Fruit fly (Drosophila melanogaster) whole organism, wandering third instar larva: ENCODE results near the gene CG31100.

Experiments
- Abd-B ChIP-seq: fragments of >200 bp; optimal IDR thresholded peaks from 2 replicates; lab custom pipeline; 2017; ENCODE audit warnings: missing biosample characterization, missing genetic modification characterization
- CG32264 ChIP-seq: fragments of 200-800 bp; sonication (Bioruptor generic); optimal IDR thresholded peaks from 2 replicates; lab custom pipeline; 2016; ENCODE audit warnings: missing biosample characterization, missing genetic modification characterization
- CG9705 ChIP-seq: fragments of 200-800 bp; sonication (Bioruptor generic); optimal IDR thresholded peaks from 2 replicates; lab custom pipeline; 2018; ENCODE audit warnings: missing biosample characterization, mild to moderate bottlenecking, missing genetic modification characterization
- CrebA ChIP-seq: fragments of 200-800 bp; sonication (Bioruptor generic); optimal IDR thresholded peaks from 2 replicates; lab custom pipeline; 2016; ENCODE audit warnings: missing biosample characterization, mild to moderate bottlenecking, missing genetic modification characterization, borderline replicate concordance
- Dfd ChIP-seq: fragments of >200 bp; optimal IDR thresholded peaks from 2 replicates; lab custom pipeline; 2017; ENCODE audit warnings: missing biosample characterization, missing genetic modification characterization
- Dif ChIP-seq: fragments of 200-275, 200-300 bp; sonication (Bioruptor generic); optimal IDR thresholded peaks from 2 replicates; lab custom pipeline; 2018; ENCODE audit warnings: missing biosample characterization, missing genetic modification characterization; ENCODE audit not compliant: partially characterized antibody
- GATAd ChIP-seq: sonication (Bioruptor generic); optimal IDR thresholded peaks from 2 replicates; lab custom pipeline; 2016; ENCODE audit warnings: missing biosample characterization, missing genetic modification characterization
- HLH106 ChIP-seq: fragments of 200-800 bp; optimal IDR thresholded peaks from 3 replicates; lab custom pipeline; 2019; ENCODE audit warnings: missing biosample characterization, mild to moderate bottlenecking, missing genetic modification characterization, moderate library complexity
- Hnf4 ChIP-seq: fragments of 200-800 bp; sonication (Bioruptor generic); optimal IDR thresholded peaks from 2 replicates; lab custom pipeline; 2016; ENCODE audit warnings: missing biosample characterization, mild to moderate bottlenecking, missing genetic modification characterization
- Hr78 ChIP-seq: fragments of >200 bp; optimal IDR thresholded peaks from 2 replicates; lab custom pipeline; 2017; ENCODE audit warnings: missing biosample characterization, missing genetic modification characterization
- Hr83 ChIP-seq: fragments of 200-300 bp; sonication (Bioruptor generic); optimal IDR thresholded peaks from 2 replicates; lab custom pipeline; 2016; ENCODE audit warnings: missing biosample characterization, mild to moderate bottlenecking, missing genetic modification characterization, moderate library complexity; ENCODE audit not compliant: poor library complexity, severe bottlenecking
- Jra ChIP-seq: sonication (Bioruptor generic); optimal IDR thresholded peaks from 2 replicates; lab custom pipeline; 2016; ENCODE audit warnings: missing biosample characterization, missing genetic modification characterization
- Mio ChIP-seq: sonication (Bioruptor generic); optimal IDR thresholded peaks from 2 replicates; lab custom pipeline; 2016; ENCODE audit warnings: missing biosample characterization, missing genetic modification characterization
- Myc ChIP-seq: fragments of >200 bp; optimal IDR thresholded peaks from 2 replicates; lab custom pipeline; 2017
- N ChIP-seq: fragments of >200 bp; optimal IDR thresholded peaks from 2 replicates; lab custom pipeline; 2018; ENCODE audit warnings: missing biosample characterization, missing external identifiers, missing genetic modification characterization
- OdsH ChIP-seq: fragments of 200-800 bp; sonication (Bioruptor generic); optimal IDR thresholded peaks from 2 replicates; lab custom pipeline; 2016; ENCODE audit warnings: missing biosample characterization, mild to moderate bottlenecking, missing genetic modification characterization
- Rel ChIP-seq, 2 experiments: fragments of 200-800 bp; sonication (Bioruptor generic) in 1 of 2; optimal IDR thresholded peaks; 2 replicates in 1 of 2; 3 replicates in 1 of 2; lab custom pipeline; 2016 to 2019; ENCODE audit warnings: mild to moderate bottlenecking in 2 of 2, missing biosample characterization in 2 of 2, missing genetic modification characterization in 2 of 2, moderate library complexity in 1 of 2
- Sp1 ChIP-seq: fragments of 200-800 bp; sonication (Bioruptor generic); optimal IDR thresholded peaks from 3 replicates; lab custom pipeline; 2019; ENCODE audit warnings: missing biosample characterization, mild to moderate bottlenecking, missing genetic modification characterization, moderate library complexity
- br ChIP-seq: fragments of 200-800 bp; sonication (Bioruptor generic); optimal IDR thresholded peaks from 2 replicates; lab custom pipeline; 2016; ENCODE audit warnings: missing biosample characterization, missing genetic modification characterization
- brk ChIP-seq: fragments of 200-800 bp; sonication (Bioruptor generic); optimal IDR thresholded peaks from 2 replicates; lab custom pipeline; 2016; ENCODE audit warnings: missing biosample characterization, mild to moderate bottlenecking, missing genetic modification characterization
- dl ChIP-seq, 2 experiments: fragments of 175-275, 200-275 bp in 1 of 2; fragments of 200-275 bp in 1 of 2; sonication (Bioruptor generic); optimal IDR thresholded peaks; lab custom pipeline; 2018; ENCODE audit warnings: mild to moderate bottlenecking in 2 of 2, missing biosample characterization in 2 of 2, missing genetic modification characterization in 2 of 2, moderate library complexity in 2 of 2; ENCODE audit not compliant: partially characterized antibody in 2 of 2, insufficient read depth in 1 of 2
- dmrt93B ChIP-seq: fragments of 200-800 bp; sonication (Bioruptor generic); optimal IDR thresholded peaks from 2 replicates; lab custom pipeline; 2018; ENCODE audit warnings: missing biosample characterization, mild to moderate bottlenecking, missing genetic modification characterization
- dsf ChIP-seq: sonication (Bioruptor generic); optimal IDR thresholded peaks from 2 replicates; lab custom pipeline; 2016; ENCODE audit warnings: missing biosample characterization, missing genetic modification characterization, borderline replicate concordance
- ey ChIP-seq: fragments of 200-800 bp; sonication (Bioruptor generic); optimal IDR thresholded peaks from 2 replicates; lab custom pipeline; 2016; ENCODE audit warnings: missing biosample characterization, missing genetic modification characterization
- foxo ChIP-seq, 2 experiments: fragments of 200-800 bp; sonication (Bioruptor generic); optimal IDR thresholded peaks; 2 replicates in 1 of 2; 3 replicates in 1 of 2; lab custom pipeline; 2016 to 2017; ENCODE audit warnings: missing biosample characterization in 2 of 2, missing genetic modification characterization in 2 of 2
- fru ChIP-seq: fragments of 200-800 bp; sonication (Bioruptor generic); optimal IDR thresholded peaks from 3 replicates; lab custom pipeline; 2016; ENCODE audit warnings: missing biosample characterization, mild to moderate bottlenecking, missing genetic modification characterization
- jim ChIP-seq: fragments of 175-275, 200-325 bp; sonication (Bioruptor generic); optimal IDR thresholded peaks from 2 replicates; lab custom pipeline; 2016; ENCODE audit warnings: missing biosample characterization, mild to moderate bottlenecking, missing genetic modification characterization
- lola ChIP-seq: fragments of >200 bp; optimal IDR thresholded peaks from 2 replicates; lab custom pipeline; 2017; ENCODE audit warnings: missing biosample characterization, missing genetic modification characterization
- pan ChIP-seq: fragments of >200 bp; optimal IDR thresholded peaks from 2 replicates; lab custom pipeline; 2017
- psq ChIP-seq: fragments of 200-800 bp; sonication (Bioruptor generic); optimal IDR thresholded peaks from 3 replicates; lab custom pipeline; 2017; ENCODE audit warnings: missing biosample characterization, mild to moderate bottlenecking, missing genetic modification characterization, moderate library complexity
- rgr ChIP-seq: fragments of 200-800 bp; sonication (Bioruptor generic); optimal IDR thresholded peaks from 3 replicates; lab custom pipeline; 2016; ENCODE audit warnings: missing biosample characterization, mild to moderate bottlenecking, missing genetic modification characterization
- sage ChIP-seq: fragments of 200-800 bp; sonication (Bioruptor generic); optimal IDR thresholded peaks from 2 replicates; lab custom pipeline; 2016; ENCODE audit warnings: missing biosample characterization, mild to moderate bottlenecking, missing genetic modification characterization
- sv ChIP-seq: fragments of 200-800 bp; sonication (Bioruptor generic); optimal IDR thresholded peaks from 3 replicates; lab custom pipeline; 2016; ENCODE audit warnings: missing biosample characterization, missing genetic modification characterization
- tai ChIP-seq: sonication (Bioruptor generic); optimal IDR thresholded peaks from 2 replicates; lab custom pipeline; 2016; ENCODE audit warnings: missing biosample characterization, missing genetic modification characterization
- usp ChIP-seq: fragments of >200 bp; optimal IDR thresholded peaks from 2 replicates; lab custom pipeline; 2017; ENCODE audit warnings: missing biosample characterization, missing genetic modification characterization
- woc ChIP-seq: sonication (Bioruptor generic); optimal IDR thresholded peaks from 2 replicates; lab custom pipeline; 2016; ENCODE audit warnings: missing biosample characterization, mild to moderate bottlenecking, missing genetic modification characterization

The CG31100 gene

dm6 chr3R:9002542-9002941 is 908 bp downstream of the CG31100 start (continued):
- TF ChIP-seq Jra (GFP tag; lab: Kevin White, UChicago): no peak
- no peak for TF ChIP-seq Hnf4 (GFP tag; lab: Kevin White, UChicago)
- TF ChIP-seq br: no peak
- no peak for TF ChIP-seq lola (GFP tag; lab: Kevin White, UChicago)
- no peak for TF ChIP-seq brk (GFP tag; lab: Kevin White, UChicago)
- TF ChIP-seq psq (GFP tag; lab: Kevin White, UChicago): no peak
- TF ChIP-seq, all 38 proteins: peak for 5

- TF ChIP-seq sage (no peak), Dif (no peak), usp (GFP tag; lab: Kevin White, UChicago) (no peak), pan (lab: Kevin White, UChicago) (no peak), brk (GFP tag; lab: Kevin White, UChicago) (no peak), Sp1 (GFP tag; lab: Kevin White, UChicago) (no peak), N (GFP tag; lab: Kevin White, UChicago) (no peak), dmrt93B (GFP tag; lab: Kevin White, UChicago) (no peak), Rel (GFP tag; optimal IDR thresholded peaks at IDR 0.05; lab: Kevin White, UChicago) (no peak), Rel (tag; optimal IDR thresholded peaks at IDR 0.05; lab: Kevin White, UChicago) (no peak), Hr83 (GFP tag; lab: Kevin White, UChicago) (no peak), fru (GFP tag; lab: Kevin White, UChicago) (no peak), ey (GFP tag; lab: Kevin White, UChicago) (no peak), lola (GFP tag; lab: Kevin White, UChicago) (no peak), GATAd (no peak), woc (no peak), Hnf4 (GFP tag; lab: Kevin White, UChicago) (no peak), OdsH (GFP tag; lab: Kevin White, UChicago) (no peak), foxo (GFP tag; optimal IDR thresholded peaks at IDR 0.05; lab: Kevin White, UChicago) (no peak), CG32264 (GFP tag; lab: Kevin White, UChicago) (no peak), psq (GFP tag; lab: Kevin White, UChicago) (no peak)
Observed at dm6 chr3R:9001720-9002240, 1.7 kb downstream of the CG31100 start.

- no peak for TF ChIP-seq CG32264 (GFP tag; lab: Kevin White, UChicago)
- no peak for TF ChIP-seq ey (GFP tag; lab: Kevin White, UChicago)
- no peak for TF ChIP-seq Myc (lab: Kevin White, UChicago)
- TF ChIP-seq dl (GFP tag; optimal IDR thresholded peaks at IDR 0.05; lab: Kevin White, UChicago; ENCODE audit: insufficient read depth in 1 of 2, partially characterized antibody in 2 of 2): no peak
Observed at dm6 chr3R:8998243-8998642, 5.2 kb downstream of the CG31100 start.

dm6 chr3R:8997397-8997796 is 6.1 kb downstream of the CG31100 start, which contains the start of gene CG11977:
Gene CG11977 (plus strand): TSS chr3R:8997697.
- no peak for TF ChIP-seq Abd-B
- no peak for TF ChIP-seq foxo (GFP tag; optimal IDR thresholded peaks at IDR 0.05; lab: Kevin White, UChicago)
- TF ChIP-seq rgr: no peak

- TF ChIP-seq N (GFP tag; lab: Kevin White, UChicago) (no peak), sv (peak; percentile 64), Sp1 (GFP tag; lab: Kevin White, UChicago) (peak; percentile 71), woc (peak; percentile 92), dl (GFP tag; optimal IDR thresholded peaks at IDR 0.05; lab: Kevin White, UChicago; ENCODE audit: insufficient read depth in 1 of 2, partially characterized antibody in 2 of 2) (no peak), rgr (peak; percentile 84), jim (GFP tag; lab: Kevin White, UChicago) (no peak), psq (GFP tag; lab: Kevin White, UChicago) (peak; percentile 79), dsf (GFP tag; lab: Kevin White, UChicago) (no peak), Jra (GFP tag; lab: Kevin White, UChicago) (peak; percentile 86), tai (no peak), Hr78 (no peak), Dfd (GFP tag; lab: Kevin White, UChicago) (no peak), fru (GFP tag; lab: Kevin White, UChicago) (peak; percentile 85), GATAd (peak; percentile 60), Hr83 (GFP tag; lab: Kevin White, UChicago) (peak; percentile 90), brk (GFP tag; lab: Kevin White, UChicago) (no peak), OdsH (GFP tag; lab: Kevin White, UChicago) (peak; percentile 80), sage (no peak), Rel (GFP tag; optimal IDR thresholded peaks at IDR 0.05; lab: Kevin White, UChicago) (no peak), Rel (tag; optimal IDR thresholded peaks at IDR 0.05; lab: Kevin White, UChicago) (peak; percentile 69), Mio (GFP tag; lab: Kevin White, UChicago) (no peak), Abd-B (no peak), ey (GFP tag; lab: Kevin White, UChicago) (peak; percentile 84), CG9705 (GFP tag; lab: Kevin White, UChicago) (peak; percentile 60), usp (GFP tag; lab: Kevin White, UChicago) (no peak), CrebA (GFP tag; lab: Kevin White, UChicago) (no peak), dmrt93B (GFP tag; lab: Kevin White, UChicago) (no peak), br (peak; percentile 80), lola (GFP tag; lab: Kevin White, UChicago) (no peak), pan (lab: Kevin White, UChicago) (no peak), CG32264 (GFP tag; lab: Kevin White, UChicago) (peak; percentile 3), HLH106 (tag; lab: Kevin White, UChicago) (peak; percentile 75)
Observed at dm6 chr3R:8992928-8993579, 10.4 kb downstream of the CG31100 start, which contains the start of gene CG11975. Gene CG11975 (plus strand): TSS chr3R:8993253.
